Fruit fly (Drosophila melanogaster): ENCODE data around the gene CG7840.
A peak's percentile ranks its signal among the peaks of the same experiment; 100 is the strongest.

The CG7840 gene

DNA sequence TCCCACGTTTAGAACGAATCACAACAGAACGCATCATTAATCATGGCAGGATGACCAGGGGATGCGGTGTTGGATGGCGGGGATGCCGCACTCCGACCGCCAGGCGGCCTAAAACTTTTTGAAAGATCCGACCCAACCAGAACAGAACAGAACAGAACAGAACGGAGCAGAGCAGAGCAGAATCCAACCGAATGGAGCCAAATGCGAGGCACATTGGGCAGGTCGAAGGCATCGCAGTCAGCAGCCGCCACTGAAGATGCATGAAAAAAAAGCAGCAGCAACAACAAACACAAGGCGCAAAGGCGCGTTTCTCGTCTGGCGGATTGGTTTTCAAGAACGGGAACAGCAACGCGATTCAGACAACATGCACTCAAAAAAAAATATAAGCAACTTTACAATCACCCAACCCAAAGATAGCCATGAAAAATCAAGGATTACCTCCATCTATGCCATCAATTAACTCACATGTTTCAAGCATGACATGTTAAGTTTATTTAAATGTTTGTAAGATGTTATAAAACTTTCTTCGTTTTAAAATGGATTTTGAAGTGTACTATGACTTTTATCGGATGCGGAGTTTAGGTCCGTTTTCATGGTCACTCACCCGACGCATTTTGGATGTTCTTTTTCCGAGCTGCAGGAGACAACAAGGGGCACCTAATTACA is 25.9 kb upstream of the CG7840 start (continued):
- TF ChIP-seq cas (GFP tag; IDR thresholded peaks at IDR 0.05), result no peak
- TF ChIP-seq CG2116 (GFP tag; optimal IDR thresholded peaks at IDR 0.05), result peak; percentile 2
- no peak for TF ChIP-seq rib (GFP tag; IDR thresholded peaks at IDR 0.05)
- TF ChIP-seq Oaz (GFP tag; IDR thresholded peaks at IDR 0.05), result no peak
- peak; percentile 69 for TF ChIP-seq Drgx (GFP tag; IDR thresholded peaks at IDR 0.05)
- TF ChIP-seq CG15073 (GFP tag; optimal IDR thresholded peaks at IDR 0.05), result no peak
- no peak for TF ChIP-seq D (optimal IDR thresholded peaks at IDR 0.05)
- TF ChIP-seq D (GFP tag; optimal IDR thresholded peaks at IDR 0.05), result peak; percentile 73
- TF ChIP-seq CG14965 (GFP tag; optimal IDR thresholded peaks at IDR 0.05; ENCODE audit: borderline replicate concordance), result no peak
- TF ChIP-seq Gsc (GFP tag; IDR thresholded peaks at IDR 0.05), result no peak
- TF ChIP-seq CG9817 (tag; optimal IDR thresholded peaks at IDR 0.05), result no peak
- TF ChIP-seq fu2 (GFP tag; optimal IDR thresholded peaks at IDR 0.05), result no peak
- TF ChIP-seq E2f1 (GFP tag; IDR thresholded peaks at IDR 0.05), result peak; percentile 55; the same call in 1 of the 2 replicates
- TF ChIP-seq NfI (GFP tag; optimal IDR thresholded peaks at IDR 0.05), result peak; percentile 2
- peak; percentile 36 for TF ChIP-seq Abd-B (GFP tag; optimal IDR thresholded peaks at IDR 0.05)
- TF ChIP-seq so (GFP tag; IDR thresholded peaks at IDR 0.05), result 0 out of 3 replicates have a peak, but pooled peaks have one; percentile 34
- TF ChIP-seq zen2 (GFP tag; IDR thresholded peaks at IDR 0.05; ENCODE audit: partially characterized antibody), result no peak
- no peak for TF ChIP-seq CG14050 (GFP tag; IDR thresholded peaks at IDR 0.05)
- no peak for TF ChIP-seq toy (GFP tag; IDR thresholded peaks at IDR 0.05)
- TF ChIP-seq HHEX (GFP tag; optimal IDR thresholded peaks at IDR 0.05), result peak; percentile 49
- TF ChIP-seq Sin3A (optimal IDR thresholded peaks at IDR 0.05), result no peak
- TF ChIP-seq CG15479 (GFP tag; optimal IDR thresholded peaks at IDR 0.05), result no peak
- TF ChIP-seq YL-1 (GFP tag; optimal IDR thresholded peaks at IDR 0.05), result no peak
- no peak for TF ChIP-seq Poxn (GFP tag; IDR thresholded peaks at IDR 0.05)
- no peak for TF ChIP-seq ham (GFP tag; IDR thresholded peaks at IDR 0.05)
- peak; percentile 7; the same call in 1 of the 2 replicates for TF ChIP-seq CG32532 (GFP tag; IDR thresholded peaks at IDR 0.05)
- no peak for TF ChIP-seq eyg (GFP tag; optimal IDR thresholded peaks at IDR 0.05)
- TF ChIP-seq CG30403 (GFP tag; optimal IDR thresholded peaks at IDR 0.05), result peak; percentile 62
- TF ChIP-seq CG10959 (GFP tag; IDR thresholded peaks at IDR 0.05), result peak; percentile 81
- 0 out of 2 replicates have a peak, but pooled peaks have one; percentile 26 for TF ChIP-seq CG32772 (GFP tag; IDR thresholded peaks at IDR 0.05)
- TF ChIP-seq pzg (GFP tag; optimal IDR thresholded peaks at IDR 0.05), result no peak
- TF ChIP-seq Dbx (GFP tag; IDR thresholded peaks at IDR 0.05), result no peak
- TF ChIP-seq mirr (GFP tag; optimal IDR thresholded peaks at IDR 0.05), result no peak
- peak; percentile 50 for TF ChIP-seq CG8089 (GFP tag; optimal IDR thresholded peaks at IDR 0.05)
- TF ChIP-seq zf30C (GFP tag; optimal IDR thresholded peaks at IDR 0.05), result peak; percentile 69
- no peak for TF ChIP-seq hb (GFP tag; IDR thresholded peaks at IDR 0.05; ENCODE audit: partially characterized antibody)
- TF ChIP-seq scrt (GFP tag; optimal IDR thresholded peaks at IDR 0.05), result peak; percentile 12
- peak; percentile 39 for TF ChIP-seq Hr3 (GFP tag; optimal IDR thresholded peaks at IDR 0.05)
- no peak for TF ChIP-seq Trl (optimal IDR thresholded peaks at IDR 0.05)
- peak; percentile 6 for TF ChIP-seq Trl (GFP tag; optimal IDR thresholded peaks at IDR 0.05)
- no peak for TF ChIP-seq CG8478 (optimal IDR thresholded peaks at IDR 0.05)
- TF ChIP-seq onecut (GFP tag; IDR thresholded peaks at IDR 0.05), result peak; percentile 63
- TF ChIP-seq phol (tag; optimal IDR thresholded peaks at IDR 0.05), result peak; percentile 82
- no peak for TF ChIP-seq Dfd (GFP tag; optimal IDR thresholded peaks at IDR 0.05)
- no peak for TF ChIP-seq Opbp (GFP tag; IDR thresholded peaks at IDR 0.05; ENCODE audit: partially characterized antibody)
- TF ChIP-seq Meics (GFP tag; optimal IDR thresholded peaks at IDR 0.05), result peak; percentile 4
- peak; percentile 57 for TF ChIP-seq CG1602 (GFP tag; optimal IDR thresholded peaks at IDR 0.05)
- peak; percentile 76 for TF ChIP-seq croc (GFP tag; conservative IDR thresholded peaks at IDR 0.05)
- peak; percentile 81 for TF ChIP-seq gsb-n (tag; optimal IDR thresholded peaks at IDR 0.05)
- peak; percentile 46; the same call in 1 of the 2 replicates for TF ChIP-seq HLH3B (GFP tag; IDR thresholded peaks at IDR 0.05)
- no peak for TF ChIP-seq Adf1 (GFP tag; IDR thresholded peaks at IDR 0.05)
- no peak for TF ChIP-seq Doc2 (GFP tag; IDR thresholded peaks at IDR 0.05)

All from whole organism, embryonic.